Worm (Caenorhabditis elegans) whole organism, young adult: ENCODE measurements around the gene ZK822.1.

Experiments
- dpff-1 ChIP-seq: sonication (generic microtip); optimal IDR thresholded peaks from 2 replicates; lab custom pipeline; 2017; ENCODE audit warnings: mild to moderate bottlenecking, missing genetic modification characterization, missing compliant biosample characterization
- ztf-25 ChIP-seq: fragments of 200-800 bp; sonication (Bioruptor generic); IDR thresholded peaks from 2 replicates; pipeline ENCODE4 v1.3.6; 2022; ENCODE audit warnings: missing genetic modification reagents, missing genetic modification characterization, missing compliant biosample characterization

- TF ChIP-seq ztf-25 = no peak
- no peak for TF ChIP-seq dpff-1 (tag; lab: Kevin White, UChicago)
These were observed 43.7 kb downstream of the ZK822.1 start, which contains the start of gene cutl-27 for ce11 chrIV:11878249-11878648.
